Fruit fly (Drosophila melanogaster) whole organism, embryonic: Measurements from ENCODE around the gene Ccp84Ac.

Experiments
- Bdp1 ChIP-seq: fragments of 200-800 bp; sonication (Bioruptor generic); optimal IDR thresholded peaks from 3 replicates; lab custom pipeline; 2016; ENCODE audit warnings: missing biosample characterization, missing genetic modification characterization
- CG10543 ChIP-seq: fragments of 200-800 bp; sonication (Bioruptor generic); optimal IDR thresholded peaks from 3 replicates; lab custom pipeline; 2017; ENCODE audit warnings: missing biosample characterization, mild to moderate bottlenecking, missing genetic modification characterization, moderate library complexity
- CG10654 ChIP-seq: fragments of 200-800 bp; sonication (Bioruptor generic); optimal IDR thresholded peaks from 2 replicates; lab custom pipeline; 2016; ENCODE audit warnings: missing biosample characterization, missing genetic modification characterization
- CG11247 ChIP-seq: fragments of 200-800 bp; sonication (Bioruptor generic); IDR thresholded peaks from 2 replicates; pipeline ENCODE4 v1.3.6; 2022; ENCODE audit warnings: missing biosample characterization, missing genetic modification characterization
- CG11398 ChIP-seq: fragments of 200-800 bp; sonication (Bioruptor generic); optimal IDR thresholded peaks from 2 replicates; lab custom pipeline; 2016; ENCODE audit warnings: missing biosample characterization, missing genetic modification characterization
- CG11723 ChIP-seq: fragments of 200-800 bp; sonication (Bioruptor generic); optimal IDR thresholded peaks from 2 replicates; lab custom pipeline; 2017; ENCODE audit warnings: missing biosample characterization, mild to moderate bottlenecking, missing genetic modification characterization
- CG12236 ChIP-seq: fragments of 200-800 bp; sonication (Bioruptor generic); optimal IDR thresholded peaks from 2 replicates; lab custom pipeline; 2016; ENCODE audit warnings: missing biosample characterization, missing genetic modification characterization
- CG13624 ChIP-seq: fragments of 200-800 bp; sonication (Bioruptor generic); optimal IDR thresholded peaks from 2 replicates; lab custom pipeline; 2016; ENCODE audit warnings: missing biosample characterization, missing genetic modification characterization
- CG13775 ChIP-seq: fragments of 200-800 bp; sonication (Bioruptor generic); optimal IDR thresholded peaks from 3 replicates; lab custom pipeline; 2017; ENCODE audit warnings: missing biosample characterization, mild to moderate bottlenecking, missing genetic modification characterization
- CG14014 ChIP-seq: fragments of 200-800 bp; sonication (Bioruptor generic); IDR thresholded peaks from 2 replicates; pipeline ENCODE4 v1.3.6; 2022; ENCODE audit warnings: missing biosample characterization, missing genetic modification characterization
- CG15601 ChIP-seq: fragments of 200-800 bp; sonication (Bioruptor generic); optimal IDR thresholded peaks from 3 replicates; lab custom pipeline; 2019; ENCODE audit warnings: missing biosample characterization, mild to moderate bottlenecking, missing genetic modification characterization, moderate library complexity
- CG18011 ChIP-seq: fragments of 200-800 bp; sonication (Bioruptor generic); optimal IDR thresholded peaks from 2 replicates; lab custom pipeline; 2017; ENCODE audit warnings: missing biosample characterization, missing genetic modification characterization, mild to moderate bottlenecking, moderate library complexity, missing genotype
- CG2875 ChIP-seq: fragments of 200-800 bp; sonication (Bioruptor generic); optimal IDR thresholded peaks from 2 replicates; lab custom pipeline; 2017; ENCODE audit warnings: missing biosample characterization, mild to moderate bottlenecking, missing genetic modification characterization, missing genetic modification reagents
- CG30020 ChIP-seq: fragments of 200-800 bp; optimal IDR thresholded peaks from 2 replicates; lab custom pipeline; 2019; ENCODE audit warnings: missing biosample characterization, mild to moderate bottlenecking, missing genetic modification characterization, moderate library complexity
- CG32772 ChIP-seq: fragments of 200-800 bp; sonication (Bioruptor generic); IDR thresholded peaks from 2 replicates; pipeline ENCODE4 v1.3.6; 2022; ENCODE audit warnings: missing biosample characterization, missing genetic modification characterization
- CG3281 ChIP-seq: fragments of 200-800 bp; sonication (Bioruptor generic); optimal IDR thresholded peaks from 3 replicates; lab custom pipeline; 2017; ENCODE audit warnings: missing biosample characterization, mild to moderate bottlenecking, missing genetic modification characterization
- CG3847 ChIP-seq: fragments of 200-800 bp; sonication (Bioruptor generic); IDR thresholded peaks from 2 replicates; pipeline ENCODE4 v1.3.6; 2022; ENCODE audit warnings: missing biosample characterization, missing genetic modification characterization
- CG4282 ChIP-seq: fragments of 200-800 bp; sonication (Bioruptor generic); optimal IDR thresholded peaks from 2 replicates; lab custom pipeline; 2016; ENCODE audit warnings: missing biosample characterization, missing genetic modification characterization
- CG6175 ChIP-seq: fragments of 200-800 bp; sonication (Bioruptor generic); IDR thresholded peaks from 3 replicates; pipeline ENCODE4 v1.3.6; 2022; ENCODE audit warnings: missing biosample characterization, missing genetic modification characterization
- CG7556 ChIP-seq: fragments of 200-800 bp; sonication (Bioruptor generic); optimal IDR thresholded peaks from 2 replicates; lab custom pipeline; 2017; ENCODE audit warnings: missing biosample characterization, mild to moderate bottlenecking, missing genetic modification characterization
- CG9215 ChIP-seq: fragments of 200-800 bp; sonication (Bioruptor generic); IDR thresholded peaks from 2 replicates; pipeline ENCODE4 v1.3.6; 2022; ENCODE audit warnings: missing biosample characterization, missing genetic modification characterization
- Dll ChIP-seq: fragments of 200-800 bp; sonication (Bioruptor generic); IDR thresholded peaks from 4 replicates; pipeline ENCODE4 v1.3.6; 2022; ENCODE audit warnings: missing biosample characterization, missing genetic modification characterization; ENCODE audit not compliant: partially characterized antibody
- Hr51 ChIP-seq, 2 experiments: fragments of 200-800 bp; sonication (Bioruptor generic); optimal IDR thresholded peaks; 2 replicates in 1 of 2; 3 replicates in 1 of 2; lab custom pipeline; 2016 to 2018; ENCODE audit warnings: missing biosample characterization in 2 of 2, missing genetic modification characterization in 2 of 2, mild to moderate bottlenecking in 1 of 2, moderate library complexity in 1 of 2
- Max ChIP-seq: fragments of 200-800 bp; sonication (Bioruptor generic); optimal IDR thresholded peaks from 2 replicates; lab custom pipeline; 2016; ENCODE audit warnings: missing biosample characterization, mild to moderate bottlenecking, missing genetic modification characterization
- NC2β ChIP-seq: fragments of 200-800 bp; sonication (Bioruptor generic); optimal IDR thresholded peaks from 2 replicates; lab custom pipeline; 2016; ENCODE audit warnings: missing biosample characterization, missing genetic modification characterization
- Nf-YA ChIP-seq: fragments of 200-800 bp; sonication (Bioruptor generic); IDR thresholded peaks from 2 replicates; pipeline ENCODE4 v1.3.6; 2022; ENCODE audit warnings: missing biosample characterization, missing genetic modification characterization
- Poxn ChIP-seq: fragments of 200-800 bp; sonication (Bioruptor generic); IDR thresholded peaks from 2 replicates; pipeline ENCODE4 v1.3.6; 2022; ENCODE audit warnings: missing biosample characterization, missing genetic modification characterization
- TFAM ChIP-seq: fragments of 200-800 bp; sonication (Bioruptor generic); optimal IDR thresholded peaks from 2 replicates; lab custom pipeline; 2017; ENCODE audit warnings: missing biosample characterization, missing genetic modification characterization, inconsistent platforms
- Xbp1 ChIP-seq: fragments of 200-800 bp; sonication (Bioruptor generic); optimal IDR thresholded peaks from 3 replicates; lab custom pipeline; 2016; ENCODE audit warnings: missing biosample characterization, mild to moderate bottlenecking, missing genetic modification characterization
- br ChIP-seq: fragments of >200 bp; optimal IDR thresholded peaks from 2 replicates; lab custom pipeline; 2017
- cad ChIP-seq: fragments of >200 bp; optimal IDR thresholded peaks from 2 replicates; lab custom pipeline; 2017; ENCODE audit warnings: missing biosample characterization, missing genetic modification characterization
- cato ChIP-seq: fragments of 200-800 bp; sonication (Bioruptor generic); optimal IDR thresholded peaks from 2 replicates; lab custom pipeline; 2016; ENCODE audit warnings: missing biosample characterization, missing genetic modification characterization, borderline replicate concordance
- crc ChIP-seq: fragments of 200-800 bp; sonication (Bioruptor generic); optimal IDR thresholded peaks from 2 replicates; lab custom pipeline; 2016; ENCODE audit warnings: missing biosample characterization, missing genetic modification characterization
- dati ChIP-seq: fragments of 200-800 bp; sonication (Bioruptor generic); IDR thresholded peaks from 2 replicates; pipeline ENCODE4 v1.3.6; 2022; ENCODE audit warnings: missing biosample characterization, missing genetic modification characterization
- dimm ChIP-seq: fragments of 200-800 bp; sonication (Bioruptor generic); IDR thresholded peaks from 2 replicates; pipeline ENCODE4 v1.3.6; 2022; ENCODE audit warnings: missing biosample characterization, missing genetic modification characterization
- dmrt99B ChIP-seq: fragments of 200-800 bp; sonication (Bioruptor generic); optimal IDR thresholded peaks from 2 replicates; lab custom pipeline; 2018; ENCODE audit warnings: missing biosample characterization, mild to moderate bottlenecking, missing genetic modification characterization, moderate library complexity
- dysf ChIP-seq: fragments of 200-800 bp; sonication (Bioruptor generic); IDR thresholded peaks from 3 replicates; pipeline ENCODE4 v1.3.6; 2022; ENCODE audit warnings: missing biosample characterization, missing genetic modification characterization
- fd64A ChIP-seq: fragments of 200-800 bp; sonication (Bioruptor generic); optimal IDR thresholded peaks from 3 replicates; lab custom pipeline; 2018; ENCODE audit warnings: missing biosample characterization, mild to moderate bottlenecking, missing genetic modification characterization
- fru ChIP-seq: fragments of >200 bp; optimal IDR thresholded peaks from 2 replicates; lab custom pipeline; 2017
- gcm ChIP-seq: fragments of 200-800 bp; sonication (Bioruptor generic); optimal IDR thresholded peaks from 2 replicates; lab custom pipeline; 2019; ENCODE audit warnings: missing biosample characterization, mild to moderate bottlenecking, missing genetic modification characterization, moderate library complexity
- gem ChIP-seq: fragments of 200-800 bp; sonication (Bioruptor generic); optimal IDR thresholded peaks from 2 replicates; lab custom pipeline; 2019; ENCODE audit warnings: missing biosample characterization, mild to moderate bottlenecking, missing genetic modification characterization, moderate library complexity
- ham ChIP-seq: fragments of 200-800 bp; sonication (Bioruptor generic); IDR thresholded peaks from 2 replicates; pipeline ENCODE4 v1.3.6; 2022; ENCODE audit warnings: missing biosample characterization, missing genetic modification characterization
- klu ChIP-seq: fragments of 200-800 bp; sonication (Bioruptor generic); IDR thresholded peaks from 2 replicates; pipeline ENCODE4 v1.3.6; 2022; ENCODE audit warnings: missing biosample characterization, missing genetic modification characterization
- peb ChIP-seq: fragments of 200-800 bp; sonication (Bioruptor generic); IDR thresholded peaks from 2 replicates; pipeline ENCODE4 v1.3.6; 2022; ENCODE audit warnings: missing biosample characterization, missing genetic modification characterization
- schlank ChIP-seq: fragments of 200-800 bp; sonication (Bioruptor generic); optimal IDR thresholded peaks from 2 replicates; lab custom pipeline; 2018; ENCODE audit warnings: missing biosample characterization, mild to moderate bottlenecking, missing genetic modification characterization
- sd ChIP-seq: fragments of 200-800 bp; sonication (Bioruptor generic); optimal IDR thresholded peaks from 3 replicates; lab custom pipeline; 2018; ENCODE audit warnings: missing biosample characterization, mild to moderate bottlenecking, missing genetic modification characterization, moderate library complexity
- slp2 ChIP-seq: fragments of 200-800 bp; sonication (Bioruptor generic); optimal IDR thresholded peaks from 2 replicates; lab custom pipeline; 2016; ENCODE audit warnings: missing biosample characterization, missing genetic modification characterization
- sob ChIP-seq: fragments of 200-800 bp; sonication (Bioruptor generic); IDR thresholded peaks from 2 replicates; pipeline ENCODE4 v1.3.6; 2022; ENCODE audit warnings: missing biosample characterization, missing genetic modification characterization
- tgo ChIP-seq: fragments of 200-800 bp; sonication (Bioruptor generic); IDR thresholded peaks from 3 replicates; pipeline ENCODE4 v1.3.6; 2022; ENCODE audit warnings: missing biosample characterization, missing genetic modification characterization
- twi ChIP-seq: fragments of 200-800 bp; optimal IDR thresholded peaks from 2 replicates; lab custom pipeline; 2019; ENCODE audit warnings: missing biosample characterization, mild to moderate bottlenecking, missing genetic modification characterization, moderate library complexity
- vvl ChIP-seq: fragments of 200-800 bp; sonication (Bioruptor generic); IDR thresholded peaks from 2 replicates; pipeline ENCODE4 v1.3.6; 2022; ENCODE audit warnings: missing biosample characterization, missing genetic modification characterization
- zen ChIP-seq: fragments of 200-800 bp; sonication (Bioruptor generic); optimal IDR thresholded peaks from 3 replicates; lab custom pipeline; 2018; ENCODE audit warnings: missing biosample characterization, mild to moderate bottlenecking, missing genetic modification characterization, moderate library complexity

The Ccp84Ac gene

DNA sequence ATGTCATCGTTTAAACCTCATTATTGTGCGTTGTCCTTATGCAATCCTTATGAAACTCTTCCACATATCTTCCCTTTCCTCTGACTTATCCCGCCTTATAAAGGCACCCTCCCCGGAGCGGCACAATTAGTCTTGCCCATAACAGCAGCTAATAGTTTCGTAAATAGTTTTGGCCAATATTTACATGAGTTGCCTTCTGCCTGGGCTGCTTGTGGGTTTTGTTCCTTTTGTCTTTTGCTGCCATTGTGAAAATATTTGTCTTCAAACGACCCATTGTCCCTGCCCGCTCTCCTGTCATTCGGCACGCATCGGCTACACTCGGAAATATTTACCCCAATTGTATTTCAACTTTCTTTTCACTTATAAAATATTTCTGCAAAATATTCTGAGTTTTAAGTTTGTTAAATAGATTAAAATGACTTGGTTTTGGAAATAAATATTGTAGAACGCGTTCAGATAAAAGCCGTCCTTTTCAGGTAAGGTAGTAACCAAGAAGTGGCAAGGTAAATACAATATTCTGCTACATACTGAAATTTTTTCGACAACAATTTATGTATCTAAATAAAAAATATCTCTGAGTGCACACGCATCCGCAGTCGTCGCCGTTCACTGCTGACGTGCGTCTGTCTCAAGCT is 27.6 kb upstream of the Ccp84Ac start (continued):
- TF ChIP-seq Poxn: no peak
- no peak for TF ChIP-seq klu (GFP tag; lab: Robert Waterston, UW)
- peak; percentile 25 for TF ChIP-seq CG15601 (tag; lab: Kevin White, UChicago)
- no peak for TF ChIP-seq dati (GFP tag; lab: Robert Waterston, UW)
- no peak for TF ChIP-seq CG32772 (GFP tag; lab: Robert Waterston, UW)
- TF ChIP-seq Dll (GFP tag; lab: Robert Waterston, UW): no peak
- no peak for TF ChIP-seq twi (tag; lab: Kevin White, UChicago)
- no peak for TF ChIP-seq TFAM (GFP tag; lab: Kevin White, UChicago)
- TF ChIP-seq vvl (GFP tag; lab: Robert Waterston, UW): no peak
- no peak for TF ChIP-seq CG4282 (GFP tag; lab: Kevin White, UChicago)
- TF ChIP-seq CG11247: no peak
- peak in 1 of 2 experiments; percentile 16 for TF ChIP-seq Hr51 (GFP tag; optimal IDR thresholded peaks at IDR 0.05; lab: Kevin White, UChicago)
- TF ChIP-seq CG9215: no peak
- TF ChIP-seq CG2875 (GFP tag; lab: Kevin White, UChicago): peak; percentile 40
- TF ChIP-seq CG3847 (GFP tag; lab: Robert Waterston, UW): no peak
- no peak for TF ChIP-seq sob
- TF ChIP-seq gcm: no peak
- TF ChIP-seq NC2β (GFP tag; lab: Kevin White, UChicago): no peak
- no peak for TF ChIP-seq slp2 (GFP tag; lab: Kevin White, UChicago)
- peak; percentile 37 for TF ChIP-seq Xbp1 (GFP tag; lab: Kevin White, UChicago)
- no peak for TF ChIP-seq Max (GFP tag; lab: Kevin White, UChicago)
- TF ChIP-seq CG7556 (GFP tag; lab: Kevin White, UChicago): peak; percentile 51
- no peak for TF ChIP-seq tgo (GFP tag; lab: Robert Waterston, UW)
- no peak for TF ChIP-seq CG30020 (tag; lab: Kevin White, UChicago)
- TF ChIP-seq CG13775 (GFP tag; lab: Kevin White, UChicago): peak; percentile 27
- TF ChIP-seq CG10654 (GFP tag; lab: Kevin White, UChicago): no peak
- TF ChIP-seq crc (GFP tag; lab: Kevin White, UChicago): no peak
- TF ChIP-seq dysf (GFP tag; lab: Robert Waterston, UW): no peak
- TF ChIP-seq dmrt99B (tag; lab: Kevin White, UChicago): peak; percentile 66
- TF ChIP-seq CG14014 (GFP tag; lab: Robert Waterston, UW): no peak
- no peak for TF ChIP-seq peb (GFP tag; lab: Robert Waterston, UW)
- no peak for TF ChIP-seq CG11398
- no peak for TF ChIP-seq CG18011 (GFP tag; lab: Kevin White, UChicago)
- TF ChIP-seq br: no peak
- TF ChIP-seq CG12236 (GFP tag; lab: Kevin White, UChicago): no peak
- TF ChIP-seq sd (tag; lab: Kevin White, UChicago): no peak
- no peak for TF ChIP-seq CG13624 (GFP tag; lab: Kevin White, UChicago)
- TF ChIP-seq cad (GFP tag; lab: Kevin White, UChicago): no peak
- no peak for TF ChIP-seq CG6175 (GFP tag; lab: Robert Waterston, UW)
- TF ChIP-seq fd64A (GFP tag; lab: Kevin White, UChicago): no peak
- peak; percentile 73 for TF ChIP-seq gem
- TF ChIP-seq dimm (GFP tag; lab: Robert Waterston, UW): no peak
- TF ChIP-seq CG11723: no peak
- TF ChIP-seq CG10543: no peak
- TF ChIP-seq Bdp1 (GFP tag; lab: Kevin White, UChicago): no peak
- TF ChIP-seq CG3281 (GFP tag; lab: Kevin White, UChicago): no peak
- TF ChIP-seq schlank (tag; lab: Kevin White, UChicago): no peak
- TF ChIP-seq ham (GFP tag; lab: Robert Waterston, UW): no peak
- TF ChIP-seq Nf-YA (GFP tag; lab: Robert Waterston, UW): no peak
- TF ChIP-seq cato (GFP tag; lab: Kevin White, UChicago): no peak
- no peak for TF ChIP-seq fru (lab: Kevin White, UChicago)
- TF ChIP-seq zen: peak; percentile 94
